Fruit fly (Drosophila melanogaster) whole organism, wandering third instar larva: ENCODE data around the gene CG7120.

Source experiments
- Abd-B ChIP-seq: fragments of >200 bp; optimal IDR thresholded peaks from 2 replicates; lab custom pipeline; 2017; ENCODE audit warnings: missing biosample characterization, missing genetic modification characterization
- CG9705 ChIP-seq: fragments of 200-800 bp; sonication (Bioruptor generic); optimal IDR thresholded peaks from 2 replicates; lab custom pipeline; 2018; ENCODE audit warnings: missing biosample characterization, mild to moderate bottlenecking, missing genetic modification characterization
- CrebA ChIP-seq: fragments of 200-800 bp; sonication (Bioruptor generic); optimal IDR thresholded peaks from 2 replicates; lab custom pipeline; 2016; ENCODE audit warnings: missing biosample characterization, mild to moderate bottlenecking, missing genetic modification characterization, borderline replicate concordance
- Dfd ChIP-seq: fragments of >200 bp; optimal IDR thresholded peaks from 2 replicates; lab custom pipeline; 2017; ENCODE audit warnings: missing biosample characterization, missing genetic modification characterization
- Dif ChIP-seq: fragments of 200-275, 200-300 bp; sonication (Bioruptor generic); optimal IDR thresholded peaks from 2 replicates; lab custom pipeline; 2018; ENCODE audit warnings: missing biosample characterization, missing genetic modification characterization; ENCODE audit not compliant: partially characterized antibody
- Hr78 ChIP-seq: fragments of >200 bp; optimal IDR thresholded peaks from 2 replicates; lab custom pipeline; 2017; ENCODE audit warnings: missing biosample characterization, missing genetic modification characterization
- Hr83 ChIP-seq: fragments of 200-300 bp; sonication (Bioruptor generic); optimal IDR thresholded peaks from 2 replicates; lab custom pipeline; 2016; ENCODE audit warnings: missing biosample characterization, mild to moderate bottlenecking, missing genetic modification characterization, moderate library complexity; ENCODE audit not compliant: poor library complexity, severe bottlenecking
- Jra ChIP-seq: sonication (Bioruptor generic); optimal IDR thresholded peaks from 2 replicates; lab custom pipeline; 2016; ENCODE audit warnings: missing biosample characterization, missing genetic modification characterization
- Mio ChIP-seq: sonication (Bioruptor generic); optimal IDR thresholded peaks from 2 replicates; lab custom pipeline; 2016; ENCODE audit warnings: missing biosample characterization, missing genetic modification characterization
- Myc ChIP-seq: fragments of >200 bp; optimal IDR thresholded peaks from 2 replicates; lab custom pipeline; 2017
- N ChIP-seq: fragments of >200 bp; optimal IDR thresholded peaks from 2 replicates; lab custom pipeline; 2018; ENCODE audit warnings: missing biosample characterization, missing external identifiers, missing genetic modification characterization
- OdsH ChIP-seq: fragments of 200-800 bp; sonication (Bioruptor generic); optimal IDR thresholded peaks from 2 replicates; lab custom pipeline; 2016; ENCODE audit warnings: missing biosample characterization, mild to moderate bottlenecking, missing genetic modification characterization
- Rel ChIP-seq, 2 experiments: fragments of 200-800 bp; sonication (Bioruptor generic) in 1 of 2; optimal IDR thresholded peaks; 2 replicates in 1 of 2; 3 replicates in 1 of 2; lab custom pipeline; 2016 to 2019; ENCODE audit warnings: mild to moderate bottlenecking in 2 of 2, missing biosample characterization in 2 of 2, missing genetic modification characterization in 2 of 2, moderate library complexity in 1 of 2
- Sp1 ChIP-seq: fragments of 200-800 bp; sonication (Bioruptor generic); optimal IDR thresholded peaks from 3 replicates; lab custom pipeline; 2019; ENCODE audit warnings: missing biosample characterization, mild to moderate bottlenecking, missing genetic modification characterization, moderate library complexity
- br ChIP-seq: fragments of 200-800 bp; sonication (Bioruptor generic); optimal IDR thresholded peaks from 2 replicates; lab custom pipeline; 2016; ENCODE audit warnings: missing biosample characterization, missing genetic modification characterization
- dl ChIP-seq, 2 experiments: fragments of 175-275, 200-275 bp in 1 of 2; fragments of 200-275 bp in 1 of 2; sonication (Bioruptor generic); optimal IDR thresholded peaks; lab custom pipeline; 2018; ENCODE audit warnings: mild to moderate bottlenecking in 2 of 2, missing biosample characterization in 2 of 2, missing genetic modification characterization in 2 of 2, moderate library complexity in 2 of 2; ENCODE audit not compliant: partially characterized antibody in 2 of 2, insufficient read depth in 1 of 2
- dsf ChIP-seq: sonication (Bioruptor generic); optimal IDR thresholded peaks from 2 replicates; lab custom pipeline; 2016; ENCODE audit warnings: missing biosample characterization, missing genetic modification characterization, borderline replicate concordance
- ey ChIP-seq: fragments of 200-800 bp; sonication (Bioruptor generic); optimal IDR thresholded peaks from 2 replicates; lab custom pipeline; 2016; ENCODE audit warnings: missing biosample characterization, missing genetic modification characterization
- foxo ChIP-seq, 2 experiments: fragments of 200-800 bp; sonication (Bioruptor generic); optimal IDR thresholded peaks; 2 replicates in 1 of 2; 3 replicates in 1 of 2; lab custom pipeline; 2016 to 2017; ENCODE audit warnings: missing biosample characterization in 2 of 2, missing genetic modification characterization in 2 of 2
- fru ChIP-seq: fragments of 200-800 bp; sonication (Bioruptor generic); optimal IDR thresholded peaks from 3 replicates; lab custom pipeline; 2016; ENCODE audit warnings: missing biosample characterization, mild to moderate bottlenecking, missing genetic modification characterization
- h ChIP-seq: fragments of 200-800 bp; sonication (Bioruptor generic); optimal IDR thresholded peaks from 3 replicates; lab custom pipeline; 2016; ENCODE audit warnings: missing biosample characterization, mild to moderate bottlenecking, missing genetic modification characterization
- jim ChIP-seq: fragments of 175-275, 200-325 bp; sonication (Bioruptor generic); optimal IDR thresholded peaks from 2 replicates; lab custom pipeline; 2016; ENCODE audit warnings: missing biosample characterization, mild to moderate bottlenecking, missing genetic modification characterization
- psq ChIP-seq: fragments of 200-800 bp; sonication (Bioruptor generic); optimal IDR thresholded peaks from 3 replicates; lab custom pipeline; 2017; ENCODE audit warnings: missing biosample characterization, mild to moderate bottlenecking, missing genetic modification characterization, moderate library complexity
- sage ChIP-seq: fragments of 200-800 bp; sonication (Bioruptor generic); optimal IDR thresholded peaks from 2 replicates; lab custom pipeline; 2016; ENCODE audit warnings: missing biosample characterization, mild to moderate bottlenecking, missing genetic modification characterization
- sv ChIP-seq: fragments of 200-800 bp; sonication (Bioruptor generic); optimal IDR thresholded peaks from 3 replicates; lab custom pipeline; 2016; ENCODE audit warnings: missing biosample characterization, missing genetic modification characterization
- woc ChIP-seq: sonication (Bioruptor generic); optimal IDR thresholded peaks from 2 replicates; lab custom pipeline; 2016; ENCODE audit warnings: missing biosample characterization, mild to moderate bottlenecking, missing genetic modification characterization

Gene CG7120

DNA sequence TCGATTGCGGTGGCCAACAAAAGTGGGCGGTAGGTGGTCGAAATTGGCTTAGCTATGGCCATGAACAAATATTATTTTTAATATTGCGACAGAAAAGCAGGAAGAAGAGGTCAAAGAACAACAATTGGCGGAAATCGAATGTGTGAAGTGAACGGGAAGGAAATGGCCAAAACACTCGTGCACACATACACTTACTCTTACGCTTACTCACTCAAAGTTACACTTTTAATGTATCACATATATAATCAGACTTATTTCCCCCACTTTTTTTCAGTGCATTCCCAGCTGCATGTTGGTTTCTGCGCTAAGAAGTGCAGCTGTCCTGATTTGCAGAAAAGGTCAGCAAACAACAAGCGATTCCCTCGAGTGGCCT lies 52.7 kb downstream of the CG7120 start (continued):
- TF ChIP-seq foxo (GFP tag; optimal IDR thresholded peaks at IDR 0.05; lab: Kevin White, UChicago) (peak in 1 of 2 experiments; percentile 65), jim (GFP tag; lab: Kevin White, UChicago) (no peak)
- TF ChIP-seq, all 38 proteins: peak for 7

DNA sequence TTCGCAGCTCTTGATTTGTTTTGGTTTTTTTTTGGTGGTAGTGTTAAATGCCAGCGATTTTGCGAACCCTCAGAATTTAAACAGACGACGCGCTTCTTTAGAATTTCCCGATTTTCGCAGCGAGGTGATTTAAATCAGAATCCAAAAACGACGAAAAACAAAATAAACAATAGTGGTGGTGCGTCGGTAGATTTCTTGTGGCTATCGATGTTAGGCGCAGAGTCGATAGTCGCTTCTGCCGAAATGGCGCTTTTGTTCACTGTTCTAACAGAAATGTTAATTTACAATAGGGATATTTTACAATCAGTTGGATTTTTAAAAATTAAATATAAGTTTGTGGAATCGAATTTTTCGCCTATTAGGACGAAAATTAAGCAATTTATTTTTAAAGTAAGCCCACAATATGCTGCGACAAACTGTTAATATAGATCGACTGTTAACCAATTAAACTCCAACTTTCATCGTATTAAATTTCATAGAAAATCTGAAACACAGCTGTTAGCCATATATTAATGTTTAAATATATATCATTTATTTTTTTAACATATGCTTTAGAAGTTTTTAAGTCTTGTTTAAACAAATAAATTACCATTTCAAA lies 53.5 kb downstream of the CG7120 start, which contains the start of gene CG6983:
Gene CG6983 (minus strand): TSS at position 176 of the 598 bp plus-strand sequence.
- peak; percentile 12 for TF ChIP-seq Hr83 (GFP tag; lab: Kevin White, UChicago)
- TF ChIP-seq jim (GFP tag; lab: Kevin White, UChicago), result peak; percentile 19
- no peak for TF ChIP-seq sv (GFP tag; lab: Kevin White, UChicago)
- TF ChIP-seq h, result peak; percentile 4
- TF ChIP-seq, all 38 proteins: peak for 3

DNA sequence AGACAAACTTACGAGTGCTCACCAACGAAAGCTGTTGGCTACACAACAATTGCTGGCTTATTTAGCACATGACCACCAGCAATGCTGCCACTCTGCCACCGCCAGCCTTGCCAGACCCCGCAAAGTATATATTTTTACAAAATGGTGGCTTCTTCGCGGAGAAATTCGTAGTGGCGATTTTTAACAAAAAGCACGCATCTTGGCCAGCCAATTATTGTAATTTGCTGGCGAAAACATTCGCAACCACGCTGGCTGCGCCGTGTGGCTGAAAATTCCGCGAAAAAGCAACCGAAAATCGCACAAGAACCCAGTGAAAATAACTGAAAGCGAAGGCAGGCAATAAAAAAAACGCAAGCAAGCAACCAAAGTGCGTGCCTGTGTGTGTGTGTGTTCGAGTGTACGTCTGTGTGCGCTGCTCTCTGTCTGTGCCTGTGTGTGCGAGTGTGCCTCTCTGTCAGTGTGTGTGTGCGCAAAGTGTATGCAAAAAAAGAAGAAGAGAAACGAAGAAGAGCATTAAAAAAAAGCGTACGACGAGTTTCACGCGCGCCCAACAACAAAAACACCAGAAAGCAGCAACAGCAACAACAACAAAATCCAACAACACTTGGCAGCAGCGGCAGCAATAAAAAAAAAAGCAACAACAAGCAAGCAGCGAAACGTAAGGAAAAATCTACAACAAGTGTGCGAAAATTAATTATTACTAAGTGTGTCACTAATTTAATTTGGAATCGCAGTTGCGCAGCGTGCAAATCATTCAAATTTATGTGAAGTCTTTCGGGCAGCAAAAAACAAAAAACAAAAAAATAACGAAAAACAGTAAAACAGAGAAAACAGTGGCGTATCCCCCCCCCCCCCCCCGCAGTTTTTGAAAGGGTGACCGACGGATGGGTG lies 54.2 kb downstream of the CG7120 start, which contains the start of gene Gug:
Gene Gug (plus strand): TSS at position 123 of the 891 bp plus-strand sequence.
- TF ChIP-seq Myc (lab: Kevin White, UChicago) (peak; percentile 7), CrebA (GFP tag; lab: Kevin White, UChicago) (peak; percentile 53), Dfd (GFP tag; lab: Kevin White, UChicago) (peak; percentile 11), Mio (no peak), Jra (no peak), Hr83 (GFP tag; lab: Kevin White, UChicago) (peak; percentile 3), CG9705 (GFP tag; lab: Kevin White, UChicago) (peak; percentile 6), woc (GFP tag; lab: Kevin White, UChicago) (peak; percentile 2), ey (GFP tag; lab: Kevin White, UChicago) (no peak), psq (GFP tag; lab: Kevin White, UChicago) (no peak), Rel (GFP tag; optimal IDR thresholded peaks at IDR 0.05; lab: Kevin White, UChicago) (no peak), Rel (tag; optimal IDR thresholded peaks at IDR 0.05; lab: Kevin White, UChicago) (peak; percentile 40), Sp1 (GFP tag; lab: Kevin White, UChicago) (peak; percentile 83), OdsH (GFP tag; lab: Kevin White, UChicago) (peak; percentile 9), N (peak; percentile 57), Abd-B (no peak), h (peak; percentile 57), dl (GFP tag; optimal IDR thresholded peaks at IDR 0.05; lab: Kevin White, UChicago; ENCODE audit: insufficient read depth in 1 of 2, partially characterized antibody in 2 of 2) (no peak), fru (GFP tag; lab: Kevin White, UChicago) (no peak), Dif (peak; percentile 33), jim (GFP tag; lab: Kevin White, UChicago) (peak; percentile 64), sage (peak; percentile 35), br (GFP tag; lab: Kevin White, UChicago) (peak; percentile 12)

DNA sequence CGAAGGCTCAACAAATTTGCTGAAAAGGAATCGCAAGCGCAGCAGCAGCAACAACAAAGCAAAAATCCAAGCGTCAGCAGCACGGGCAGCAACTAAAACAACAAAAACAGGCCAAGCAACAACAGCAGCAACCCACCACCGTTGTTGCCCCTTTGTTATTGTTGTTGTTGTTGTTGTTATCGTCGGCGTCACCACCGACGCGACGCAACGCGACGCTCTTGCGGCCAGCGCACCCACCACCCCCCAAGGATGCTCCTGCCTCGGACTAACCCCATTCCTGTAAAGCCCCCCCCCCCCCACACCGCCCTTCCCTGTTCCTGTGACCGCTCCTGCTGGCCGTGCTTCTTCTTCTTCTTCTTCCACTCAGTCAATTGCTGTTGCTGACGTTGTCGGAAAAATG lies 54.9 kb downstream of the CG7120 start:
- TF ChIP-seq Rel (GFP tag; optimal IDR thresholded peaks at IDR 0.05; lab: Kevin White, UChicago) (no peak), Rel (tag; optimal IDR thresholded peaks at IDR 0.05; lab: Kevin White, UChicago) (no peak), woc (GFP tag; lab: Kevin White, UChicago) (no peak), h (no peak), psq (GFP tag; lab: Kevin White, UChicago) (no peak), dsf (GFP tag; lab: Kevin White, UChicago) (no peak), Hr78 (GFP tag; lab: Kevin White, UChicago) (no peak), jim (GFP tag; lab: Kevin White, UChicago) (no peak), Dfd (GFP tag; lab: Kevin White, UChicago) (peak; percentile 75)
